Worm (Caenorhabditis elegans) whole organism, dauer: ENCODE data around the gene F52C12.2.

Source experiments
- unc-62 ChIP-seq: sonication (generic microtip); optimal IDR thresholded peaks from 2 replicates; lab custom pipeline; 2017; ENCODE audit warnings: missing biosample characterization, missing genetic modification reagents, missing genetic modification characterization

The F52C12.2 gene

ce11 chrIV:1963247-1963646, 9.9 kb downstream of the F52C12.2 start, which contains the start of gene ulp-3:
Gene ulp-3, plus strand, starts transcription at chrIV:1963634.
- no peak for TF ChIP-seq unc-62 (GFP tag; lab: Kevin White, UChicago)

DNA sequence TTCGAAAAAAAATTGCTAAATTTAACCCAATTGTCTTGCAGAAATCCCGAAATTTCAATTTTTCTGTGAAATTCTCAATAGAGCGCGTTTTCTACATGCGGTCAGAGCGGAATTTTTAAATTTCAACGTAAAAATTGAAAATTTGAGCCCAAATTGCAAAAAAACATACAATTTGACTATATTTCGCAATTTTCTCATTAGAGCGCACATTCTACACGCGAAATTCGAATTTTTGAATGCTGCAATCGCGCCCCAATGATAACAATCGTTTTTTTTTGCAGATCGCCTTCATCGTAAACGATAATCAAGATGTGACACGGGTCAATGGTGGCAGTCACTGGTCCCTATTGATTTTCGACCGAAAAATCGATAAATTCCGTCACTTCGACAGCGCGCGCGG, 10.7 kb downstream of the F52C12.2 start:
- TF ChIP-seq unc-62 (GFP tag; lab: Kevin White, UChicago), result no peak

DNA sequence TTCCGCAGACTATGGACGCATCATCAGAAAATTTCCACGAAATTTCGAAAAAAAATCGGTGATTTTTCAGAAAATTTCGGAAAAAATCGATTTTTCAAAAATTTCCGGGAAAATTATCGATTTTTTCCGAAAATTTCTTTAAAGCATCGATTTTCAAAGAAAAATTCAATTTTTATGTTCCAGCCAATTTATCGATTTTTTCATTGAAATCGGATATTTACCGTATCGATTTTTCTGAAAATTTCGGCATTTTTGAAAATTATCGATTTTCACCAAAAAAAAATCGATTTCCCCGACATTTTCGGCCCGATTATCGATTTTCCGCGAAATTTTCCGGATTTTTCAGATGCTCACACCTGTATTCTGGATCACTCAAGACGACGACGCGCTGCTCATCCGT, 11.8 kb downstream of the F52C12.2 start, which contains the start of gene Y48A5A.1:
TSS of gene Y48A5A.1 (plus strand) at position 347 of the 400 bp plus-strand sequence.
- TF ChIP-seq unc-62 (GFP tag; lab: Kevin White, UChicago), result no peak

DNA sequence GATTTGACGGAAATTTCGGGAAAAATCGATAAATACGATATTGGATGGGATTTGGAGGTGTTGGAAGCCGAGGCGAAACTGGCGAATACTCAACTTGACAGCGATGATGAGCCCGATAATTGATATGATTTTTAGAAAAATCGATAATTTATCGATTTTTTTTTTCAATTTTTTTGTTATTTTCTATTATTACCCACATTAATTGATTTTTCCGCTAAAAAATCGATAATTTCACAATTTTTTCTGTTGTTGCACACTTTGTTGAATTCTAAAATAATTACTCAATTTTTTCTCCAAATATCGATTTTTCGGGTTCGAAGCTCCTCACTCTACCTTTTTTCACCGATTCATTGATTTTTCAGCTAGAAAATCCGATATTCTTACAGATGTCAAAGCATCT, 16.0 kb downstream of the F52C12.2 start, which contains the start of gene Y48A5A.3:
TSS of gene Y48A5A.3 (plus strand) at position 385 of the 400 bp plus-strand sequence.
- no peak for TF ChIP-seq unc-62 (GFP tag; lab: Kevin White, UChicago)

DNA sequence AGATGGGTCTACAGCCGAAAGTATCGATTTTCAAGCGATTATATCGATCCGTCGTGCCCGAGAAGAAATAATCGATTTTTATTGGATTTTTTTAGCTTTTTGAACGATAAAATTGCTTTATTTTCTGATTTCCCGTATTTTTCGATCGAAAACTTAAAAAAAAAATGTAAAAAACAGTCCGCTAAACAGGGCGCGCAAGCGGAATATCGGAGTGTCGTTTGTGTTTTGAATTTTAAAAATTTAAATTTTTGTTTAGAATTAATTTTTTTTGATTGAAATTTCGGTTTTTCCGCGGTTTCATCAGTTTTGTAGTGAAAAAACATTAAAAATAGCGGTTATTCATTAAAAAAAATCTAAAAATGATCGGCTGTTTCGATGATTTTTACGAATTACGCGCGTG, 16.8 kb downstream of the F52C12.2 start:
- TF ChIP-seq unc-62 (GFP tag; lab: Kevin White, UChicago), result no peak

DNA sequence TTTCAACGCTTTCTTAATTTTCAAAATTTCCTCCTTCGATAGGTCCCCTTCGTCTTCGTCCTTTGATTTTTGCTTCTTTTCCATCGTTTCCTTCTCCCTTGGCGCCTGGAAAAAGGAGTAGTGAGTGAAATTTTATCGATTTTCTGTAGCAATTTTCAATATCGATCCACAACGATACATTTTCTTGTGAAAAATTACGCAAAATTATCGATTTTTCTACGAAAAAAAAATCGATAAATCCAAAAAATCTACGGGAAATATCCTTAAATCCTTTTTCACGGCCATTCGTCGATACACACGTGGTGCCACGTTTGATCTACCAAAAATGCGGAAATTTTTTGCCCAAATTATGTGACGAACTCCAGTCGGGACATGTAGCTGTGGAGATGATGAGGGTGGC, 17.7 kb downstream of the F52C12.2 start:
- no peak for TF ChIP-seq unc-62 (GFP tag; lab: Kevin White, UChicago)

- no peak for TF ChIP-seq unc-62 (GFP tag; lab: Kevin White, UChicago)
Observed at ce11 chrIV:1972271-1972670, 18.9 kb downstream of the F52C12.2 start, which contains the start of gene Y76B12C.4. Gene Y76B12C.4, minus strand, starts transcription at chrIV:1972371.

- no peak for TF ChIP-seq unc-62 (GFP tag; lab: Kevin White, UChicago)
Observed at ce11 chrIV:1973372-1973771, 20.0 kb downstream of the F52C12.2 start, which contains the start of gene Y76B12C.3. Gene Y76B12C.3, plus strand, starts transcription at chrIV:1973705.

DNA sequence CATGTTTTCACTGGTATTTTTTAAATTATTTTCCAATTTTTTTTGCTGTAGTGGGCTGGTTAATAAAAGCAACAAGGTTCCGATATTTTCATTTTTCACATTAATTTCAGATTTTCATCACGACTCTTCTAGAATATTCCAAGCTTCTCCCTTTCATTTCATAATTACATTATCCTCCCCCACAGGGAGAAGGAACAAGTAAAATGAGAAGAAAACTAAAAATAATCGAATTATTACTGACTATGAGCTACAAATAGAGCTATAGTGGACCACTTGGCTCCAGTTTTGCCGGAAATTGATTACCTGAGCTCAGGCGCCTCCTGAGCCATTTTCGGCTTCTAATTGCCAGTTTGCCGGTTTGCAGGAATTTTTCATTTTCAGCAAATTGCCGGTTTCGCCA, 22.2 kb downstream of the F52C12.2 start:
- TF ChIP-seq unc-62 (GFP tag; lab: Kevin White, UChicago), result no peak

DNA sequence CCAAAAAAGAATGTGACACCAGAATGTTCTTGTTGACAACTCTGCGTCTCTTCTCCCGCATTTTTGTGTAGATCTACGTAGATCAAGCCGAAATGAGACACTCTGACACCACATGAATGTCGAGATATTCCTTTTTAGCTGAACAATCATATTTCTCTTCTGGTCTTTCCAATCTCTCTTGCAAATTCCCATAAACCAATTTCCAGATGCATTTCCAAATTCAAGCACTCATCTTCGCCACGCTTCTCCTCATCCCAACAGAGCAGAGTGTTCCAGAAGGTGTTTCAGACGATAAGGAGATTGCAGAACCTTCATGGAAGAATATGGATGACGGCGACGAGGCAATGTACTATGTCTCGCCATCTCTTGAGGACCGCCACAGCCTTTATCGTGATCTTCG, 26.4 kb downstream of the F52C12.2 start, which contains the start of gene Y76B12C.8:
TSS of gene Y76B12C.8 (plus strand) at position 207 of the 400 bp plus-strand sequence.
- TF ChIP-seq unc-62 (GFP tag; lab: Kevin White, UChicago), result no peak

- no peak for TF ChIP-seq unc-62 (GFP tag; lab: Kevin White, UChicago)
Observed at ce11 chrIV:1980961-1981446, 27.6 kb downstream of the F52C12.2 start, which contains the start of gene Y76B12C.6. Gene Y76B12C.6, plus strand, starts transcription at chrIV:1981396.

DNA sequence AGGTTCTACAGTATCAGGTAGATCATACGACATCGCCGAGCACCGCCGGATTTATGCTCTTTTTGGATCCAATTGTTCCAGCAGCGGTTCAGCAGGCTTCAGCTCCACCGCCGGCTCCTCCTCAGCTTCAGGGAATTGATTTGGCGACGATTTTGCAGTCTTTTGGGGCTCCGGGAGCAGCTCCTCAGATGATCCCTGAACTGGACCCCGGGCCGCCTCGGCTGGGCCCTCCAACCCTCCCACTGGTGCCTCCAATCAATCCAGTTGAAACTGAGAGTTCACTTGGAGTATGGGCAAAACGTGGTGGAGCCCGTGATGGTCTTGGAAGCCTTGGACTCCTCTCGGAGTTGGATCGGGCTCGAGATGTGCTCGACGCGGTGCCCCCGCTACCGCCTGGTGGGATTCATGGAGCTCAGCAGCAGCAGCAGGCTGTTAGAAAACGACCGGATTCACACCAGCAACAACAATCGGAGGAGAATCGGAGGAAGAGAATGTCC, 37.5 kb downstream of the F52C12.2 start:
- TF ChIP-seq unc-62 (GFP tag; lab: Kevin White, UChicago), result no peak

ce11 chrIV:1992789-1993188, 39.4 kb downstream of the F52C12.2 start, which contains the start of gene xpc-1:
Gene xpc-1, plus strand, starts transcription at chrIV:1993089.
- TF ChIP-seq unc-62 (GFP tag; lab: Kevin White, UChicago), result no peak

- no peak for TF ChIP-seq unc-62 (GFP tag; lab: Kevin White, UChicago)
Observed at ce11 chrIV:1997762-1998161, 44.4 kb downstream of the F52C12.2 start.

- no peak for TF ChIP-seq unc-62 (GFP tag; lab: Kevin White, UChicago)
Observed at ce11 chrIV:2002290-2002689, 48.9 kb downstream of the F52C12.2 start.
